Worm (Caenorhabditis elegans) whole organism, L4/young adult: ENCODE results near the gene C05D11.1.
A peak's percentile ranks its signal among the peaks of the same experiment; 100 is the strongest.

Source experiments
- W03F9.2 ChIP-seq: fragments of 150-350 bp; optimal IDR thresholded peaks from 2 replicates; lab custom pipeline; 2014; ENCODE audit warnings: missing biosample characterization, missing genetic modification characterization
- dao-5 ChIP-seq: sonication (generic microtip); optimal IDR thresholded peaks from 2 replicates; lab custom pipeline; 2016; ENCODE audit warnings: missing genotype, missing genetic modification characterization, moderate library complexity, missing compliant biosample characterization
- him-1 ChIP-seq: sonication (generic microtip); optimal IDR thresholded peaks from 2 replicates; lab custom pipeline; 2016; ENCODE audit warnings: missing genotype, missing genetic modification reagents, missing genetic modification characterization, missing compliant biosample characterization

Gene C05D11.1

DNA sequence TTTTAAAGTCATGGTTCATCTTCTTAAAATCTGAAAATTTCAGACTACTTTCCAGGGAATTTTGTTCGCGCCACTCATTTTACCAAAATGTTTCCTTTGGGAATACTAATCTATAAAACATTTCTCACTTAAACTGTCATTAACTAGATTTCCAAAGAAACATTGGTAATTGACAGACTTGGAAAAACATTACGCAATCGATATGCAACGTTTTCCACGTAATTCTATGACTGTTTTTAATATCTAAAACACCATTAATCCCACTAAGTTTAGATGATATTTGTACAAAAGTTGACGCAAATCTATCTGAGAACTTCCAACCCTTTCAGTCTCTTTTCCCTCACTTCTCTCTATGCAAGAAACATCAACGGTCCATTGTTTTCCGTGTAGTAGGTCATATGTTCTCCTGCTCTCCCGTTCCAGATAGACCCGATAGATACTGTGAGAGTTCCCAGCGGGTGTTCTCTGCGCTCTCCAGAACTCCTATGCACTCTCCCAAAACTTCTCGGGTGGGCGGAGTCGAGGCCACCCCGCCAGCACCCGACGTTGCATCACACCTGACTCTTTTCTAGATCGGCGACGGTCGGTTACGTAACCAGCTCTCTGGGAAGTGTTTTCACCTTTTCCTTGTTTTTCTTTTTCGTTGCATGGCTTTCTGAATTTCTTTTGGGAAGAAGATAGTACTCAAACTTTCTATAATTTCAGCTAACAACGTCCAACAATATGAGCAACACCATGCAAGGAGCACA lies 42.0 kb downstream of the C05D11.1 start, which contains the start of gene zip-8:
zip-8 (plus strand) TSS at position 700 of the 749 bp plus-strand sequence.
- TF ChIP-seq W03F9.2 (tag; lab: Kevin White, UChicago) (no peak), dao-5 (tag; lab: Kevin White, UChicago) (no peak), him-1 (tag; lab: Kevin White, UChicago) (no peak)

ce11 chrIII:6479439-6479838 lies 43.0 kb downstream of the C05D11.1 start:
- no peak for TF ChIP-seq dao-5 (tag; lab: Kevin White, UChicago)
- no peak for TF ChIP-seq W03F9.2 (tag; lab: Kevin White, UChicago)

DNA sequence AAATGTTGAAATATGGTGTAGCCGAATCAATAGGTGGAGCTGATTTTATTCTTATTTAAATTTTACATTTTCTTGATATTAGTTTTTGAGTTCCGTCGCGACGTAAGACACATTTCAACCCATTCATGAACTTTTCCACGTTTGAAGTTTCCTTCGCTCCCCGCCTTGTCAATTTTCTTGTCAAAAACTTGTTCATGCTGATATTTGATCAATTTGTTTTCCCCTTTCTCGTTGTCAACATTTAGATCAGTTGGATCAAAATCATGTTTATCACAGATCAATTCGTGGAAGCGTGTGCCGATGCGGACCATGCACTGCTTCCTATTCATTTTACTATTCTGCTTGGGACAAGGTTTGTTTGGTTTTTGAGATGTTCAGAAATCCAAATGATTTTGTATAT lies 46.5 kb downstream of the C05D11.1 start, which contains the start of gene chtb-2:
chtb-2 (plus strand) TSS at position 301 of the 400 bp plus-strand sequence.
- TF ChIP-seq him-1 (tag; lab: Kevin White, UChicago) (no peak), W03F9.2 (tag; lab: Kevin White, UChicago) (no peak), dao-5 (tag; lab: Kevin White, UChicago) (no peak)

DNA sequence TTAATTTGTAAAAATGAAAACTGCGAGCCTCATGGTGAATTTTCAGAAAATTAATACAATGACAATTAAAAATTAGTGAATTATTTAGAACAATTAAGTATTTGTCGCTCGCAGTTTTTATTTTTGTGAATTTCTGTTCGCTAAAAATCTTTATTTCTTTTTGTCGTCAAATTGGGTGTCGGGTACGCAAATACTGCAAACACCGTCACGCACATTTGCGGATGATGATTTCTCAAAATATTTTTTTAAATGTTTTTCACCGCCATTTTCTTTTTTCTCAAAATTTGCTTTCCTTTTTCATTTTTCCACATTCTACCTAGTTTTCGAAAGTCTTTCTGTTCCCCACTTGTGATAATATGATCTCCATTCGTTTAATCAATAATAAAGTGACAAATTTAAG lies 52.5 kb downstream of the C05D11.1 start:
- TF ChIP-seq dao-5 (tag; lab: Kevin White, UChicago) (no peak), W03F9.2 (tag; lab: Kevin White, UChicago) (peak; percentile 64)

ce11 chrIII:6489493-6489892 lies 53.1 kb downstream of the C05D11.1 start, which contains the start of gene rpt-3:
TSS of gene rpt-3 (plus strand) at chrIII:6489793.
- TF ChIP-seq dao-5 (tag; lab: Kevin White, UChicago) (no peak), W03F9.2 (tag; lab: Kevin White, UChicago) (no peak), him-1 (tag; lab: Kevin White, UChicago) (no peak)
